Fruit fly (Drosophila melanogaster): ENCODE measurements around the gene Fntb.

DNA sequence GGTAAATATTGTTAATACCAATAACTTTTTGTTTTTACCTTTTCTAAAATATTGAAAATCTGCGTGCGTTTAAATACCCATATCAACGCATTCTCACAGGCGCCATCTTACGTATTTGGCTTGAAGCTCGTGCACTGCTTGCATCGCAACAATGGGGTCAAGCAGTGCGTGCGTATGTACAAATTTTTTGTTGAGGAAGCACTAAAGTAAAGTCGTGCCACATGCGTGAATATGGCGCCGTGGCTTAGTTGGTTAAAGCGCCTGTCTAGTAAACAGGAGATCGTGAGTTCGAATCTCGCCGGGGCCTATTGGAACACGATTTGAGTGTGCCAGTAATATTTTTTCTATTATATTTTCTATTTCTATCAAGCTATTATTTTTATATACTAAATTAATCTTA, 1.1 kb upstream of the Fntb start:
- TF ChIP-seq tai (GFP tag; optimal IDR thresholded peaks at IDR 0.05) (no peak), Sp1 (GFP tag; optimal IDR thresholded peaks at IDR 0.05) (peak; percentile 1), lola (GFP tag; optimal IDR thresholded peaks at IDR 0.05) (no peak), Rel (GFP tag; optimal IDR thresholded peaks at IDR 0.05) (no peak), Rel (tag; optimal IDR thresholded peaks at IDR 0.05) (peak; percentile 6), dsf (GFP tag; optimal IDR thresholded peaks at IDR 0.05; ENCODE audit: borderline replicate concordance) (no peak), Abd-B (GFP tag; optimal IDR thresholded peaks at IDR 0.05) (no peak)

All from whole organism, wandering third instar larva.